Worm (Caenorhabditis elegans): ENCODE results near the gene lact-2.

DNA sequence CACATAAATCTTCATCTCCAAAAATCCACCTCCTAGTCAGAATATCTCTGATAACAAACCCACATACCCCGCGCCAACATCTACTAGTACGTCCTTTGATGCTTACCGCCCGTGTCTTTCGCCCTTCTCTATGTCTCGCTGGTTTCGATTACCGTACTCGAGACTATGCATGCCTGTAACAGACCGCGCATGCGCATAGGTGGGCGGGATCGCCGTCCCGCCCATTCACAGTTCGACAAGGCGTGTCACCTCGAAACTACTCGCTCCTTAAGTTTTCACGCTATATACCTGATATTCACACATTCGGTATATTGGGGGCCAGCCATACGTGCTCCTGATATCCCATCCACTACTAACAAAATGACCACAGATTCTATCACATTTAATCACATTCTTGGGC is 51.8 kb downstream of the lact-2 start, which contains the start of gene pax-3:
- TF ChIP-seq unc-39 (tag; optimal IDR thresholded peaks at IDR 0.05): no peak
- TF ChIP-seq mab-5 (tag; optimal IDR thresholded peaks at IDR 0.05): no peak
- TF ChIP-seq nhr-28 (tag; optimal IDR thresholded peaks at IDR 0.05): no peak
- TF ChIP-seq unc-62 (GFP tag; optimal IDR thresholded peaks at IDR 0.05): no peak
- TF ChIP-seq ceh-83 (GFP tag; optimal IDR thresholded peaks at IDR 0.05): no peak
- no peak for TF ChIP-seq ces-1 (GFP tag; optimal IDR thresholded peaks at IDR 0.05)
- TF ChIP-seq nhr-76 (tag; optimal IDR thresholded peaks at IDR 0.05): no peak
- TF ChIP-seq nhr-237 (tag; optimal IDR thresholded peaks at IDR 0.05): no peak
- no peak for TF ChIP-seq snpc-4 (tag; optimal IDR thresholded peaks at IDR 0.05)
- TF ChIP-seq ztf-11 (tag; optimal IDR thresholded peaks at IDR 0.05): no peak
